Worm (Caenorhabditis elegans) whole organism, young adult: ENCODE results near the gene D1014.7.

Experiments used
- B0019.2 ChIP-seq: fragments of 200-800 bp; sonication (Bioruptor generic); conservative IDR thresholded peaks from 2 replicates; pipeline ENCODE4 v1.3.6; 2022; ENCODE audit warnings: missing genetic modification reagents, missing genetic modification characterization, missing compliant biosample characterization
- C17E4.6 ChIP-seq: fragments of 200-800 bp; sonication (Bioruptor generic); IDR thresholded peaks from 2 replicates; pipeline ENCODE4 v1.3.6; 2022; ENCODE audit warnings: missing genetic modification reagents, missing genetic modification characterization, missing compliant biosample characterization
- D2030.7 ChIP-seq: fragments of 200-800 bp; sonication (Bioruptor generic); IDR thresholded peaks from 2 replicates; pipeline ENCODE4 v1.3.6; 2022; ENCODE audit warnings: missing genetic modification reagents, missing genetic modification characterization, missing compliant biosample characterization
- F37B4.10 ChIP-seq: fragments of 200-800 bp; sonication (Bioruptor generic); IDR thresholded peaks from 2 replicates; pipeline ENCODE4 v1.3.6; 2022; ENCODE audit warnings: missing genetic modification characterization, missing compliant biosample characterization
- F49E8.2 ChIP-seq: sonication (generic microtip); optimal IDR thresholded peaks from 3 replicates; lab custom pipeline; 2017; ENCODE audit warnings: missing genetic modification characterization, mild to moderate bottlenecking, missing compliant biosample characterization, antibody characterized with exemption, moderate library complexity; ENCODE audit not compliant: insufficient read depth
- F52B5.7 ChIP-seq: sonication (generic microtip); optimal IDR thresholded peaks from 2 replicates; lab custom pipeline; 2016; ENCODE audit warnings: mild to moderate bottlenecking, missing genetic modification characterization, missing compliant biosample characterization
- Y56A3A.18 ChIP-seq: fragments of 200-800 bp; sonication (Bioruptor generic); IDR thresholded peaks from 2 replicates; pipeline ENCODE4 v1.3.6; 2022; ENCODE audit warnings: missing genetic modification reagents, missing genetic modification characterization, missing compliant biosample characterization
- aptf-3 ChIP-seq: fragments of 200-800 bp; sonication (Bioruptor generic); IDR thresholded peaks from 2 replicates; pipeline ENCODE4 v1.3.6; 2022; ENCODE audit warnings: missing genetic modification characterization, missing compliant biosample characterization
- attf-5 ChIP-seq: fragments of 200-800 bp; sonication (Bioruptor generic); optimal IDR thresholded peaks from 2 replicates; lab custom pipeline; 2018; ENCODE audit warnings: mild to moderate bottlenecking, missing genetic modification characterization, missing compliant biosample characterization
- attf-6 ChIP-seq: fragments of 200-800 bp; sonication (Bioruptor generic); IDR thresholded peaks from 2 replicates; pipeline ENCODE4 v1.3.6; 2022; ENCODE audit warnings: missing genetic modification reagents, missing genetic modification characterization, missing compliant biosample characterization
- ceh-100 ChIP-seq: fragments of 200-800 bp; sonication (Bioruptor generic); IDR thresholded peaks from 2 replicates; pipeline ENCODE4 v1.3.6; 2022; ENCODE audit warnings: missing genetic modification reagents, missing genetic modification characterization, missing compliant biosample characterization
- ceh-40 ChIP-seq: fragments of 200-800 bp; sonication (Bioruptor generic); IDR thresholded peaks from 2 replicates; pipeline ENCODE4 v1.3.6; 2022; ENCODE audit warnings: missing genetic modification characterization, missing compliant biosample characterization
- dpl-1 ChIP-seq: fragments of 150-350 bp; optimal IDR thresholded peaks from 2 replicates; lab custom pipeline; 2014; ENCODE audit warnings: missing biosample characterization, missing genetic modification reagents, missing genetic modification characterization
- egrh-3 ChIP-seq: fragments of 200-800 bp; sonication (Bioruptor generic); IDR thresholded peaks from 2 replicates; pipeline ENCODE4 v1.3.6; 2022; ENCODE audit warnings: missing genetic modification reagents, missing genetic modification characterization, missing compliant biosample characterization
- hmg-20 ChIP-seq: fragments of 200-800 bp; sonication (Bioruptor generic); IDR thresholded peaks from 2 replicates; pipeline ENCODE4 v1.3.6; 2022; ENCODE audit warnings: missing genetic modification reagents, missing genetic modification characterization, missing compliant biosample characterization
- hrde-1 ChIP-seq: sonication (generic microtip); optimal IDR thresholded peaks from 2 replicates; lab custom pipeline; 2016; ENCODE audit warnings: missing genetic modification characterization, mild to moderate bottlenecking, missing compliant biosample characterization, moderate library complexity, missing genotype, missing genetic modification reagents, borderline replicate concordance
- hsf-1 ChIP-seq: fragments of 200-800 bp; sonication (Bioruptor generic); IDR thresholded peaks from 2 replicates; pipeline ENCODE4 v1.3.6; 2022; ENCODE audit warnings: missing genetic modification reagents, missing genetic modification characterization, missing compliant biosample characterization
- lin-35 ChIP-seq, 3 experiments: fragments of 150-350 bp in 2 of 3; sonication (generic microtip) in 1 of 3; optimal IDR thresholded peaks; 2 replicates each; lab custom pipeline; 2014 to 2018; ENCODE audit warnings: missing biosample characterization in 3 of 3, missing genetic modification characterization in 3 of 3, missing genetic modification reagents in 3 of 3
- lsl-1 ChIP-seq: fragments of 200-800 bp; sonication (Bioruptor generic); optimal IDR thresholded peaks from 2 replicates; lab custom pipeline; 2018; ENCODE audit warnings: mild to moderate bottlenecking, missing genetic modification characterization, moderate library complexity, missing compliant biosample characterization
- madf-6 ChIP-seq: fragments of 200-800 bp; sonication (Bioruptor generic); IDR thresholded peaks from 2 replicates; pipeline ENCODE4 v1.3.6; 2022; ENCODE audit warnings: missing genetic modification reagents, missing genetic modification characterization, missing compliant biosample characterization
- pbrm-1 ChIP-seq: fragments of 200-800 bp; sonication (Bioruptor generic); IDR thresholded peaks from 2 replicates; pipeline ENCODE4 v1.3.6; 2022; ENCODE audit warnings: missing genetic modification reagents, missing genetic modification characterization, missing compliant biosample characterization
- pha-4 ChIP-seq: fragments of 150-350 bp; sonication (generic microtip); optimal IDR thresholded peaks from 2 replicates; lab custom pipeline; 2014; ENCODE audit warnings: missing biosample characterization, missing genetic modification reagents, missing genetic modification characterization
- rec-8 ChIP-seq, 2 experiments: sonication (generic microtip); optimal IDR thresholded peaks; 2 replicates each; lab custom pipeline; 2016; ENCODE audit warnings: mild to moderate bottlenecking in 2 of 2, missing genetic modification characterization in 2 of 2, missing genetic modification reagents in 2 of 2, missing genotype in 2 of 2, missing biosample characterization in 1 of 2, missing compliant biosample characterization in 1 of 2, moderate library complexity in 1 of 2
- repo-1 ChIP-seq: sonication (generic microtip); optimal IDR thresholded peaks from 2 replicates; lab custom pipeline; 2017; ENCODE audit warnings: mild to moderate bottlenecking, missing genetic modification characterization, missing compliant biosample characterization
- sptf-2 ChIP-seq: fragments of 200-800 bp; sonication (Bioruptor generic); optimal IDR thresholded peaks from 2 replicates; lab custom pipeline; 2018; ENCODE audit warnings: mild to moderate bottlenecking, missing genetic modification characterization, missing compliant biosample characterization
- tbx-9 ChIP-seq: sonication (generic microtip); optimal IDR thresholded peaks from 2 replicates; lab custom pipeline; 2016; ENCODE audit warnings: borderline replicate concordance, missing genetic modification characterization, inconsistent platforms, missing compliant biosample characterization
- tlf-1 ChIP-seq: fragments of 200-800 bp; sonication (Bioruptor generic); optimal IDR thresholded peaks from 2 replicates; lab custom pipeline; 2018; ENCODE audit warnings: mild to moderate bottlenecking, missing genetic modification characterization, missing compliant biosample characterization
- zfh-2 ChIP-seq: fragments of 200-800 bp; sonication (Bioruptor generic); conservative IDR thresholded peaks from 2 replicates; pipeline ENCODE4 v1.3.6; 2022; ENCODE audit warnings: missing genetic modification reagents, missing genetic modification characterization, missing compliant biosample characterization
- ztf-18 ChIP-seq: sonication (generic microtip); optimal IDR thresholded peaks from 2 replicates; lab custom pipeline; 2016; ENCODE audit warnings: missing genotype, mild to moderate bottlenecking, missing genetic modification characterization, missing compliant biosample characterization
- ztf-3 ChIP-seq: fragments of 200-800 bp; sonication (Bioruptor generic); optimal IDR thresholded peaks from 2 replicates; lab custom pipeline; 2018; ENCODE audit warnings: mild to moderate bottlenecking, missing genetic modification characterization, missing compliant biosample characterization

Gene D1014.7

ce11 chrV:8144515-8144914 lies 26.5 kb downstream of the D1014.7 start:
- TF ChIP-seq F37B4.10 (GFP tag; lab: Robert Waterston, UW): no peak
- no peak for TF ChIP-seq F52B5.7 (tag; lab: Kevin White, UChicago)
- no peak for TF ChIP-seq ztf-18 (tag; lab: Kevin White, UChicago)
- no peak for TF ChIP-seq ztf-3 (GFP tag; lab: Kevin White, UChicago)
- no peak for TF ChIP-seq hrde-1 (tag; lab: Kevin White, UChicago)
- TF ChIP-seq tlf-1 (GFP tag; lab: Kevin White, UChicago): no peak
- no peak for TF ChIP-seq lin-35 (GFP tag; optimal IDR thresholded peaks at IDR 0.05; lab: Kevin White, UChicago)
- TF ChIP-seq hsf-1 (GFP tag; lab: Robert Waterston, UW): no peak
- no peak for TF ChIP-seq zfh-2 (GFP tag; lab: Robert Waterston, UW)
- no peak for TF ChIP-seq F49E8.2 (tag; lab: Kevin White, UChicago)
- TF ChIP-seq aptf-3 (GFP tag; lab: Robert Waterston, UW): no peak

- no peak for TF ChIP-seq F37B4.10 (GFP tag; lab: Robert Waterston, UW)
- TF ChIP-seq pbrm-1 (GFP tag; lab: Robert Waterston, UW): no peak
- no peak for TF ChIP-seq repo-1 (tag; lab: Kevin White, UChicago)
- no peak for TF ChIP-seq dpl-1
- no peak for TF ChIP-seq madf-6
These were observed 27.3 kb downstream of the D1014.7 start, which contains the start of gene D1014.13 for ce11 chrV:8145329-8145728. Gene D1014.13 (plus strand): TSS chrV:8145629.

ce11 chrV:8155743-8156142 lies 37.7 kb downstream of the D1014.7 start:
- TF ChIP-seq pha-4 (tag; lab: Kevin White, UChicago) (no peak), C17E4.6 (GFP tag; lab: Robert Waterston, UW) (no peak), ceh-100 (GFP tag; lab: Robert Waterston, UW) (no peak), rec-8 (tag; optimal IDR thresholded peaks at IDR 0.05; lab: Kevin White, UChicago) (no peak)

- TF ChIP-seq hrde-1 (tag; lab: Kevin White, UChicago) (no peak), D2030.7 (no peak), B0019.2 (GFP tag; lab: Robert Waterston, UW) (no peak), attf-5 (GFP tag; lab: Kevin White, UChicago) (no peak), attf-6 (GFP tag; lab: Robert Waterston, UW) (no peak), Y56A3A.18 (no peak), ceh-40 (GFP tag; lab: Robert Waterston, UW) (no peak), sptf-2 (GFP tag; lab: Kevin White, UChicago) (no peak), hmg-20 (no peak), lsl-1 (GFP tag; lab: Kevin White, UChicago) (no peak)
These were observed 39.4 kb downstream of the D1014.7 start, which contains the start of gene sul-2 for ce11 chrV:8157446-8157845. Gene sul-2 (plus strand): TSS chrV:8157746.

ce11 chrV:8159629-8160028 lies 41.6 kb downstream of the D1014.7 start, which contains the start of gene F20D6.6:
Gene F20D6.6 (plus strand): TSS chrV:8159929.
- no peak for TF ChIP-seq tbx-9 (tag; lab: Kevin White, UChicago)
- no peak for TF ChIP-seq egrh-3 (GFP tag; lab: Robert Waterston, UW)
- TF ChIP-seq aptf-3 (GFP tag; lab: Robert Waterston, UW): no peak
